Worm (Caenorhabditis elegans): ENCODE results near the gene Y55F3AM.5.
"Not testable (repeated sequence)": the region's sequence is repeated elsewhere in the genome, so short reads cannot be mapped to it uniquely, and the experiment has no call there.

Y55F3AM.5 gene

DNA sequence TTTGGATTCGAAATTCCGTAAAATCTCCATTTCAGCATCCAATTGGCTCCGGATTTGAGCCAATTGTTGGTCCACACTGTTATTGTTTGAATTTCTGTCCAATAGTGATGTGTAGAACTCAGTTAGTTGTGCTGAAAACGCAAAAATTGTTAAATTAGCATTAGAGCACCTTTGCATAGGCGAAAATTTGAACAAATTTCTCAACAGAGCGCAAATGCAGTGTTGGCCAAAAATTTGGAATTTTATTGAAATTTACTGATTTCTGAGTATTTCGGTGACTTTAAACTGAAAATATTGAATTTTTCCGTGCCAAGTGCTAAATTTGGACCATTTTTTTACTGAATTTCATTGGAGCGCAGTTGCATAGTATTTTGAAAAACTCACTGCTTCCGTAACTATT, 41.5 kb downstream of the Y55F3AM.5 start:
- no peak for TF ChIP-seq hlh-4 (tag; optimal IDR thresholded peaks at IDR 0.05)
- no peak for TF ChIP-seq lir-3 (tag; optimal IDR thresholded peaks at IDR 0.05; ENCODE audit: poor library complexity)
- no peak for TF ChIP-seq ceh-82 (tag; optimal IDR thresholded peaks at IDR 0.05)
- TF ChIP-seq sptf-1 (tag; optimal IDR thresholded peaks at IDR 0.05) = no peak
- TF ChIP-seq zip-4 (GFP tag; optimal IDR thresholded peaks at IDR 0.05) = no peak
- no peak for TF ChIP-seq nhr-47 (tag; optimal IDR thresholded peaks at IDR 0.05)
- no peak for TF ChIP-seq lin-15B (tag; optimal IDR thresholded peaks at IDR 0.05)

DNA sequence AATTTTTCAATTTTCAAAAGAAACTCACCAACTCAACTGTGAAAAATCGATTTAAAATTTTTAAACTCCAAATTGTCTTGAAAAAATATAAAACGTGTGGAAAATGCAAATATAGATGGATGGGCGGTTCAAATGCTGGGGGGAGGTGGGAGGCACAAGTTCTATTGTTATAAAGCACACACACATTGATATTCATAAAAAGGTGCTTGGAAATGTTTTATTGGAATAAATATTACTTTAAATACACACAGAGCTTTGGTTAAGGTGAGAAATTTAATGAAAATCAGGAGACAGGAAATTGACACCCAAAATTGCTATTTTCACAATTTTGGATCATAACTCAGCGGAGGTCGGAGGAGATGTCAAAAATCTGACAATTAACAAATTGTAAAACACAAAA, 45.3 kb downstream of the Y55F3AM.5 start, which contains the start of gene Y55F3AM.11:
Gene Y55F3AM.11 (minus strand): TSS at position 101 of the 400 bp plus-strand sequence.
- TF ChIP-seq fkh-8 (tag; optimal IDR thresholded peaks at IDR 0.05) (no peak), aly-2 (tag; optimal IDR thresholded peaks at IDR 0.05) (no peak), xbp-1 (tag; optimal IDR thresholded peaks at IDR 0.05) (no peak), nhr-237 (tag; optimal IDR thresholded peaks at IDR 0.05) (no peak), hlh-4 (tag; optimal IDR thresholded peaks at IDR 0.05) (no peak), lin-14 (GFP tag; optimal IDR thresholded peaks at IDR 0.05) (no peak), hpl-2 (GFP tag; optimal IDR thresholded peaks at IDR 0.05) (no peak), pqm-1 (tag; optimal IDR thresholded peaks at IDR 0.05) (no peak), unc-62 (GFP tag; optimal IDR thresholded peaks at IDR 0.05) (no peak), hlh-17 (GFP tag; optimal IDR thresholded peaks at IDR 0.05; ENCODE audit: borderline replicate concordance) (no peak), ets-5 (GFP tag; IDR thresholded peaks at IDR 0.05) (no peak), alr-1 (tag; optimal IDR thresholded peaks at IDR 0.05; ENCODE audit: borderline replicate concordance) (no peak), sup-37 (GFP tag; optimal IDR thresholded peaks at IDR 0.05) (no peak), C16A3.4 (tag; optimal IDR thresholded peaks at IDR 0.05) (no peak), Y116A8C.19 (tag; optimal IDR thresholded peaks at IDR 0.05; ENCODE audit: borderline replicate concordance) (no peak), pag-3 (tag; optimal IDR thresholded peaks at IDR 0.05; ENCODE audit: borderline replicate concordance, insufficient read depth) (no peak)

DNA sequence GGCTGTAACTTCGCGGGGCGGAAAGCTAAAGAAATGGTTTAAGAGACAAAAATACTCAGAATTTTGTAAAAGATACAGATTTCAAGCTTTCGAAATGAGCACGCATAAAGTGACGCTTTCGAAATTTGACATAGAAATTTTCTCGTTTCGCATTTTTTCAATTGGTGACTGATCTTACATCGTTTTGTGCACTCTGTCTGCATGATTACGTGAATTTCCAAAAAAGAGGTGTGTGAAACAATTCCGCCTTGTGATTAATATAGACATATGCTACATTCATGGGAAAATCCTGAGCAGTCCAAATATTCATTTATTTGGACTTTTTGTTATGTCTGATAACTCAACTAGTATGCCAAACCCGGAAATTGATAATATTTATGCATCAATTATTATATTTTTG, 46.7 kb downstream of the Y55F3AM.5 start, which contains the start of gene srx-12:
Gene srx-12 (plus strand): TSS at position 301 of the 400 bp plus-strand sequence.
- no peak for TF ChIP-seq zip-4 (GFP tag; optimal IDR thresholded peaks at IDR 0.05)
- no peak for TF ChIP-seq nhr-77 (tag; optimal IDR thresholded peaks at IDR 0.05)
- no peak for TF ChIP-seq isw-1 (GFP tag; IDR thresholded peaks at IDR 0.05)
- TF ChIP-seq nhr-237 (tag; optimal IDR thresholded peaks at IDR 0.05) = no peak
- no peak for TF ChIP-seq blmp-1 (tag; optimal IDR thresholded peaks at IDR 0.05)
- no peak for TF ChIP-seq lin-39 (tag; optimal IDR thresholded peaks at IDR 0.05)
- no peak for TF ChIP-seq efl-3 (GFP tag; optimal IDR thresholded peaks at IDR 0.05)
- TF ChIP-seq xbp-1 (tag; optimal IDR thresholded peaks at IDR 0.05) = no peak

- no peak for TF ChIP-seq isw-1 (GFP tag; IDR thresholded peaks at IDR 0.05)
- no peak for TF ChIP-seq nhr-77 (tag; optimal IDR thresholded peaks at IDR 0.05)
- TF ChIP-seq lin-15B (tag; optimal IDR thresholded peaks at IDR 0.05) = no peak
- no peak for TF ChIP-seq aha-1 (tag; optimal IDR thresholded peaks at IDR 0.05)
- no peak for TF ChIP-seq fkh-8 (tag; optimal IDR thresholded peaks at IDR 0.05)
- TF ChIP-seq nhr-47 (tag; optimal IDR thresholded peaks at IDR 0.05) = no peak
- no peak for TF ChIP-seq jun-1 (tag; optimal IDR thresholded peaks at IDR 0.05)
- no peak for TF ChIP-seq nhr-71 (tag; optimal IDR thresholded peaks at IDR 0.05)
- TF ChIP-seq snpc-4 (tag; optimal IDR thresholded peaks at IDR 0.05) = no peak
- TF ChIP-seq zip-4 (GFP tag; optimal IDR thresholded peaks at IDR 0.05) = no peak
- no peak for TF ChIP-seq nhr-84 (tag; optimal IDR thresholded peaks at IDR 0.05)
Measured at ce11 chrIV:1046996-1047395, 48.0 kb downstream of the Y55F3AM.5 start.

- not testable (repeated sequence) for TF ChIP-seq dpl-1 (GFP tag; optimal IDR thresholded peaks at IDR 0.05); nhr-20 (tag; optimal IDR thresholded peaks at IDR 0.05); ceh-63 (GFP tag; optimal IDR thresholded peaks at IDR 0.05)
Measured at ce11 chrIV:1051636-1052133, 52.7 kb downstream of the Y55F3AM.5 start, which contains the start of gene Y55F3AM.21. Y55F3AM.21 (minus strand) TSS chrIV:1051686.
